Worm (Caenorhabditis elegans): Measurements from ENCODE around the gene math-33.

DNA sequence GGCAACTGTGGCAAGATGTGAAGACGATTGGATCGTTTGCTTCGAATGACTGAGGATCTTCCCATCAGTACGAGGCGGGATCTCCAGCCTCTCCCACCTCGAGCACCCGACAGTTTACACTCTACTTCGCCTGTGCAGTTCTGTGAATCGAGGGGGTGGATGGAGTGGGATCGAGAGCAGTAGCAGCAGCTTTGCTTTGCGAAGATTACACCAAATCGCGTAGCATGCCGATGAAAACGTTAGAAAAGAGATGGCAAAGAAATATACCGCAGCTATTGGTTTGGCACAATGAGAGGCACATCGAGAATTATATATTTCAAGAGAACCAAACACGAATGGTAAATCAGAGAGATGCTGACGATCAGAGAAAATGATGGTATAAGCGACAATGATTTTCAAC lies 39.3 kb upstream of the math-33 start, which contains the start of gene act-3:
- TF ChIP-seq ama-1 (optimal IDR thresholded peaks at IDR 0.05) (no peak), ets-4 (tag; optimal IDR thresholded peaks at IDR 0.05) (no peak), ceh-19 (GFP tag; optimal IDR thresholded peaks at IDR 0.05) (no peak), elt-4 (tag; optimal IDR thresholded peaks at IDR 0.05) (no peak), K02D7.2 (tag; optimal IDR thresholded peaks at IDR 0.05) (no peak), ahr-1 (tag; optimal IDR thresholded peaks at IDR 0.05) (no peak), pqm-1 (tag; optimal IDR thresholded peaks at IDR 0.05) (no peak), ztf-16 (tag; optimal IDR thresholded peaks at IDR 0.05) (no peak), ceh-45 (GFP tag; IDR thresholded peaks at IDR 0.05) (no peak)
